Worm (Caenorhabditis elegans): Measurements from ENCODE around the gene dat-1.

dat-1 gene

ce11 chrIII:9242675-9243074 is at the start of gene dat-1:
Gene dat-1 (plus strand): TSS chrIII:9242975.
- TF ChIP-seq spr-3 (GFP tag; optimal IDR thresholded peaks at IDR 0.05) (no peak), lir-3 (tag; optimal IDR thresholded peaks at IDR 0.05) (no peak), mes-2 (tag; optimal IDR thresholded peaks at IDR 0.05; ENCODE audit: poor library complexity, severe bottlenecking) (no peak), F10B5.3 (tag; optimal IDR thresholded peaks at IDR 0.05) (no peak), mdl-1 (tag; optimal IDR thresholded peaks at IDR 0.05) (no peak), skn-1 (tag; optimal IDR thresholded peaks at IDR 0.05) (no peak), nhr-237 (tag; optimal IDR thresholded peaks at IDR 0.05) (no peak), Y5F2A.4 (GFP tag; optimal IDR thresholded peaks at IDR 0.05) (no peak), madf-5 (GFP tag; IDR thresholded peaks at IDR 0.05) (no peak), zfp-2 (tag; optimal IDR thresholded peaks at IDR 0.05) (no peak)

DNA sequence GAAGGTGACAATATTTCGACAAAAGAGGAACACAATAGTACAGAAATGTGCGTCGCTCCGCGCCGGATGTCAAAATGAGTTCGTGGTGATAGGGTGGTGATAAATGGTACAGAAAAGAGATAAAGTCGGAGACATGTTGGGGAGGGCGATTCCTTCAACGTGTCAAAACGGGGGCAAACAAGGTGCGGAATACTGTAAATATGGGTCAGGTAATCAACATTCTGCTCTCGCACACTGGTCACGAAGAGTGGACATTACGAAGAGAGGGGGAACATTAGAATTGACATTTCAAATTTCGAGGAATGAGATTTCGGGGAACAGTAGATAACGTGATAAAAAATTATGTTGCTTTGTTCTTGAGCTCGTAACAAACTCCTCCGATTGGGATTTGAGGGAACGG is 43.2 kb upstream of the dat-1 start, which contains the start of gene ZC84.6:
TSS of gene ZC84.6 (minus strand) at position 101 of the 400 bp plus-strand sequence.
- no peak for TF ChIP-seq fos-1 (tag; optimal IDR thresholded peaks at IDR 0.05)
- no peak for TF ChIP-seq lim-7 (GFP tag; IDR thresholded peaks at IDR 0.05)
- no peak for TF ChIP-seq dmd-6 (GFP tag; IDR thresholded peaks at IDR 0.05)
- no peak for TF ChIP-seq mxl-3 (GFP tag; optimal IDR thresholded peaks at IDR 0.05)
- TF ChIP-seq zip-2 (tag; optimal IDR thresholded peaks at IDR 0.05), result no peak
- no peak for TF ChIP-seq Y48G9A.11 (GFP tag; IDR thresholded peaks at IDR 0.05)
- TF ChIP-seq nhr-42 (GFP tag; IDR thresholded peaks at IDR 0.05), result no peak
- no peak for TF ChIP-seq pqm-1 (tag; optimal IDR thresholded peaks at IDR 0.05)
- TF ChIP-seq arid-1 (GFP tag; conservative IDR thresholded peaks at IDR 0.05), result no peak
- no peak for TF ChIP-seq vab-7 (GFP tag; IDR thresholded peaks at IDR 0.05)
- TF ChIP-seq mes-2 (tag; optimal IDR thresholded peaks at IDR 0.05; ENCODE audit: poor library complexity, severe bottlenecking), result no peak

DNA sequence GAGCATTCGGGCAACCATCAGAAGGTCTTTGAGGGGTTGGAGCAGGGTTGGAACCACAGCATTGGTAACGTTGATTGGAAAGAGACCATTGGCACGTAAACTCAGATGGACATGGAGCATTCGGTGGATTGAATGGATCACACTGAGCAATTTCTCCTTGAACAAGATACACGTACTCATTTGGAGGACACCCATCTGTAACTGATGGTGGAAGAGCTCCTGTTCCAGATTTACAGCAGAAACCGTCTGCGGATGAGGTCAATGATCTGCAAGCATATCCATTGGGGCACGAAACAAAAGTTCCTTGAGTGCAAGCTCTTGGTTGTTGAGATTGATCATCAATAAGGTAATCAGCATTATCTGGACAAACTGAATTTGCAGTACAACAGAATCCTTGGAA is 40.8 kb upstream of the dat-1 start:
- TF ChIP-seq lin-13 (GFP tag; optimal IDR thresholded peaks at IDR 0.05) (no peak), unc-62 (GFP tag; optimal IDR thresholded peaks at IDR 0.05 in 1 of 2) (peak in 1 of 2 experiments; percentile 92), unc-62 (tag; optimal IDR thresholded peaks at IDR 0.05) (no peak), spr-1 (tag; optimal IDR thresholded peaks at IDR 0.05) (no peak)

DNA sequence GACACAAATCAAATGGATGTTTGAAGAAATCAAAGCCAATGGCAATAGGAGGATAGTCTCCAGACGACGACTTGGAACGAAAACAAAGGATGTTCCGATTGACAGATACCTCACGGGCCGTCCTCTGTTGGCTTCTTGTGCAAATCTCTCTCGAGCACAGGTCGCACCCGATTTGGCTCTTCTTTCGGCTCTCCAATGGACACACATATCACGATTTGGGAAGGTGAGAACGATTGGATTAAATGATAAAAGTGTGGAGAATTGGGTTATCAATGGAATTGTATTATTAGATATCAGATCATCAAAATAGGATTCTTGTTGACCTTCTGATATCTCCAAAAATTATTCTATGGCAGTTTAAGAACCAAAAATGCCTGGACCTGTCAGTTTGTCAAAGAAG is 36.6 kb upstream of the dat-1 start, which contains the start of gene ZC84.1:
TSS of gene ZC84.1 (minus strand) at position 101 of the 400 bp plus-strand sequence.
- no peak for TF ChIP-seq ztf-11 (tag; optimal IDR thresholded peaks at IDR 0.05)
- no peak for TF ChIP-seq tra-1 (GFP tag; IDR thresholded peaks at IDR 0.05)
- TF ChIP-seq ZK337.2 (GFP tag; IDR thresholded peaks at IDR 0.05), result no peak
- TF ChIP-seq T20F7.1 (GFP tag; optimal IDR thresholded peaks at IDR 0.05), result no peak
- no peak for TF ChIP-seq egl-27 (tag; optimal IDR thresholded peaks at IDR 0.05)
- no peak for TF ChIP-seq daf-8 (GFP tag; IDR thresholded peaks at IDR 0.05)
- TF ChIP-seq mep-1 (tag; optimal IDR thresholded peaks at IDR 0.05), result no peak
- no peak for TF ChIP-seq aly-2 (tag; optimal IDR thresholded peaks at IDR 0.05)
- TF ChIP-seq dmd-9 (GFP tag; IDR thresholded peaks at IDR 0.05), result no peak
- no peak for TF ChIP-seq skn-1 (tag; optimal IDR thresholded peaks at IDR 0.05)
- no peak for TF ChIP-seq aha-1 (tag)
- no peak for TF ChIP-seq tag-97 (GFP tag; IDR thresholded peaks at IDR 0.05)
- TF ChIP-seq pha-4 (GFP tag; IDR thresholded peaks at IDR 0.05), result no peak
- no peak for TF ChIP-seq pha-4 (tag; optimal IDR thresholded peaks at IDR 0.05)

- TF ChIP-seq tag-97 (GFP tag; IDR thresholded peaks at IDR 0.05), result no peak
- TF ChIP-seq fos-1 (tag; optimal IDR thresholded peaks at IDR 0.05), result no peak
- TF ChIP-seq ceh-62 (tag; optimal IDR thresholded peaks at IDR 0.05), result no peak
- no peak for TF ChIP-seq F44E2.7 (GFP tag; IDR thresholded peaks at IDR 0.05)
- no peak for TF ChIP-seq dmd-6 (GFP tag; IDR thresholded peaks at IDR 0.05)
- no peak for TF ChIP-seq nhr-237 (tag; optimal IDR thresholded peaks at IDR 0.05)
- TF ChIP-seq mep-1 (tag; optimal IDR thresholded peaks at IDR 0.05), result no peak
- TF ChIP-seq cey-2 (tag; optimal IDR thresholded peaks at IDR 0.05; ENCODE audit: borderline replicate concordance, insufficient read depth), result no peak
- TF ChIP-seq zag-1 (tag; optimal IDR thresholded peaks at IDR 0.05), result no peak
- TF ChIP-seq php-3 (GFP tag; IDR thresholded peaks at IDR 0.05), result no peak
- TF ChIP-seq ZK546.5 (tag; optimal IDR thresholded peaks at IDR 0.05), result no peak
- TF ChIP-seq lsy-2 (tag; optimal IDR thresholded peaks at IDR 0.05), result no peak
Observed at ce11 chrIII:9215367-9215766, 27.4 kb upstream of the dat-1 start, which contains the start of gene npr-29. Gene npr-29 (minus strand): TSS chrIII:9215467.
